Fruit fly (Drosophila melanogaster) Kc167 (cell line): Measurements from ENCODE around the gene CG15362.

ENCODE experiments used
- Myc ChIP-seq: fragments of >200 bp; optimal IDR thresholded peaks from 2 replicates; lab custom pipeline; 2017; ENCODE audit warnings: missing external identifiers
- Sin3A ChIP-seq: fragments of >200 bp; optimal IDR thresholded peaks from 2 replicates; lab custom pipeline; 2018; ENCODE audit warnings: missing external identifiers
- h ChIP-seq: fragments of >200 bp; optimal IDR thresholded peaks from 3 replicates; lab custom pipeline; 2018; ENCODE audit warnings: missing external identifiers
- insv ChIP-seq: fragments of >200 bp; optimal IDR thresholded peaks from 3 replicates; lab custom pipeline; 2018; ENCODE audit warnings: missing external identifiers
- psq ChIP-seq: fragments of >200 bp; optimal IDR thresholded peaks from 2 replicates; lab custom pipeline; 2017; ENCODE audit warnings: missing external identifiers
- ttk ChIP-seq: sonication (Bioruptor generic); optimal IDR thresholded peaks from 2 replicates; lab custom pipeline; 2017; ENCODE audit warnings: missing external identifiers

CG15362 gene

DNA sequence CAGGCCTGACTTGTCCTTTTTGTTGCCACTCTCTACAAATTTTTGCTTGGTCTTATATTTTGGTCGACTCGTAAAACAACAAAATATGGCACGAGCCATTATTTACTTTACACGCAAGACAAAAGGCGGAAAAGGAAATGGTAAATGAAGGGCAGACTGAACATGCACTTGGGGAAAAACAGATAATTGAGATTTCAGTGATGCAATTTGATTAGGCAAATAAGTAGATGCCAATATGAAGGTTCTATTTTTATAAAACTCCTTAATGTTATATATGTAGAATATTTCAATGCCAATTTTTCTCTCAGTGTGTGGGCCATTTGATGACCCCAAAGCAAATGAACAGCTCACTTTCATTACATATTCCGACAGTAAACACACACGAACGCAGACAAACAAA, 34.2 kb downstream of the CG15362 start:
- TF ChIP-seq psq (lab: Kevin White, UChicago): no peak
- no peak for TF ChIP-seq Myc (lab: Kevin White, UChicago)
- TF ChIP-seq Sin3A (lab: Kevin White, UChicago): no peak
- no peak for TF ChIP-seq insv
- TF ChIP-seq h: no peak

DNA sequence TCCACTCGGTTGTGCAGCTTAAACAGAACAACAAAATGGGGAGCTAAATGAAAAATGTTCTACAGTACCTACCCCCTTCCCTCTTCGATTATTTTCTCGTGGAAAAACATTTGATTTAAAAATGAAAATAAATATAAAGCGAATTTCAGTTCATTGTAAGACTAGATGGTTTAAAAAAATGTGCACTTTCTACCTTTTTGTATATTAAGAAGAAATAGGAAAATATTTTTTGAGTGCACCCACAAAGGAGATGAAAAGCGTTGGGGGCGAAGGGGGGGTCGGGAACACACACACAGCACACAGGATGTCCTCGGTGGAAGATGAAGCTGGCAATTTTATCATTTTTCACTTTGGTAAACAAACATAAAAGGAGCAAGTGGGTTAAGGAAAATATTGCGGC, 41.8 kb downstream of the CG15362 start:
- TF ChIP-seq h (no peak), Myc (lab: Kevin White, UChicago) (no peak), insv (no peak), Sin3A (lab: Kevin White, UChicago) (no peak), psq (lab: Kevin White, UChicago) (no peak), ttk (no peak)

DNA sequence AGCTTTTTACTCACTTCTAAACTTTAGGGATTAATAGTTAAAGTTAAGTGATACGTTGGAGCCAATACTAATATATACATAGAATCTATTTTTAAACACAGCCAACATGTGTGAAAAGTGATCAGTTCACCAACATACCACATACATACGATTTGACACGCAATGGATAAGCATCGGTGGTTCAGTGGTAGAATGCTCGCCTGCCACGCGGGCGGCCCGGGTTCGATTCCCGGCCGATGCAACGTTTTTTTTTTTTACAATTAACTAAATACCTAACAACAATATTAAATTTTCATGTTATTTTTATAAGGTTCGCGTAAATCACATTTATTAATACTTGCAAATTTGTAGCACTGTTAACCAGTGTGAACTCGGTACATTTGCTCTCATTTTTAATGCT, 50.5 kb downstream of the CG15362 start:
- TF ChIP-seq psq (lab: Kevin White, UChicago) (no peak), h (no peak), Myc (lab: Kevin White, UChicago) (no peak)
